Fruit fly (Drosophila melanogaster) whole organism, prepupa: ENCODE measurements around the gene CG10237.

ENCODE experiments used
- CG10669 ChIP-seq: fragments of 200-800 bp; sonication (Bioruptor generic); optimal IDR thresholded peaks from 3 replicates; lab custom pipeline; 2018; ENCODE audit warnings: missing biosample characterization, mild to moderate bottlenecking, missing genetic modification characterization, moderate library complexity
- CG11902 ChIP-seq: fragments of 200-800 bp; sonication (Bioruptor generic); optimal IDR thresholded peaks from 3 replicates; lab custom pipeline; 2016; ENCODE audit warnings: missing biosample characterization, missing genetic modification characterization
- CG1621 ChIP-seq: fragments of 200-800 bp; sonication (Bioruptor generic); optimal IDR thresholded peaks from 3 replicates; lab custom pipeline; 2018; ENCODE audit warnings: missing biosample characterization, mild to moderate bottlenecking, missing genetic modification characterization
- CG7368 ChIP-seq: fragments of 200-800 bp; sonication (Bioruptor generic); optimal IDR thresholded peaks from 3 replicates; lab custom pipeline; 2016; ENCODE audit warnings: missing biosample characterization, missing genetic modification characterization
- CG8319 ChIP-seq: fragments of 200-800 bp; sonication (Bioruptor generic); optimal IDR thresholded peaks from 3 replicates; lab custom pipeline; 2016; ENCODE audit warnings: missing biosample characterization, missing genetic modification characterization
- CG9139 ChIP-seq: fragments of 200-800 bp; sonication (Bioruptor generic); optimal IDR thresholded peaks from 3 replicates; lab custom pipeline; 2017; ENCODE audit warnings: missing biosample characterization, mild to moderate bottlenecking, missing genetic modification characterization
- Hr39 ChIP-seq: fragments of 200-800 bp; sonication (Bioruptor generic); optimal IDR thresholded peaks from 2 replicates; lab custom pipeline; 2016; ENCODE audit warnings: missing biosample characterization, missing genetic modification characterization
- Sox102F ChIP-seq: fragments of 200-800 bp; sonication (Bioruptor generic); optimal IDR thresholded peaks from 2 replicates; lab custom pipeline; 2016; ENCODE audit warnings: missing biosample characterization, mild to moderate bottlenecking, missing genetic modification characterization
- salr ChIP-seq, 2 experiments: fragments of 200-800 bp; sonication (Bioruptor generic); optimal IDR thresholded peaks; 3 replicates each; lab custom pipeline; 2016 to 2018; ENCODE audit warnings: missing biosample characterization in 2 of 2, missing genetic modification characterization in 2 of 2, mild to moderate bottlenecking in 1 of 2

DNA sequence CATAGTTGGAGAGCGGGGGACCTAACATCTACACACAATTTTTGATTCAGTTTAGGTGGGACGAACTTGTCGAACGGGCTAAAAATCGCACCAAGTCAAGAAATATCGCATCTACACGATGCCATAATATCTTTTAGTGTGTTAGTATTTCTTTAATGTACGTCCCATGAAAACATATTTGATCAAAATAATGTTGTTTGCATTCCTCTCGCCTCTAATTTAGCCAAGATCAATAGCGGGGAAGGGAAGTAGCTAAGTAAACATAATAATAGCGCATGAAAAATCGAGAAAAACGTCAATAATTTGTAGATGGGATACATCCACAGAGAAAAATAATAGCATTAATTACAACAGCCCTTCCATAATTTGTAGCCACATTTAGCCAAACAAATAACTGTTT is 30.6 kb downstream of the CG10237 start:
- TF ChIP-seq CG11902 = no peak
- no peak for TF ChIP-seq CG10669 (GFP tag; lab: Kevin White, UChicago)
- TF ChIP-seq salr (GFP tag; optimal IDR thresholded peaks at IDR 0.05; lab: Kevin White, UChicago) = no peak
- TF ChIP-seq CG9139 (GFP tag; lab: Kevin White, UChicago) = no peak
- TF ChIP-seq CG1621 (tag; lab: Kevin White, UChicago) = no peak
- no peak for TF ChIP-seq Sox102F
- TF ChIP-seq Hr39 = no peak
- TF ChIP-seq CG7368 (GFP tag; lab: Kevin White, UChicago) = no peak
- TF ChIP-seq CG8319 (GFP tag; lab: Kevin White, UChicago) = no peak
